Fruit fly (Drosophila melanogaster) whole organism, embryonic: Measurements from ENCODE around the gene Trm7-34.
A peak's percentile ranks its signal among the peaks of the same experiment; 100 is the strongest.

ENCODE experiments used
- B-H1 ChIP-seq: fragments of 200-800 bp; sonication (Bioruptor generic); IDR thresholded peaks from 3 replicates; pipeline ENCODE4 v1.3.6; 2022; ENCODE audit warnings: missing biosample characterization, missing genetic modification characterization
- CG10147 ChIP-seq: fragments of 200-800 bp; sonication (Bioruptor generic); optimal IDR thresholded peaks from 2 replicates; lab custom pipeline; 2019; ENCODE audit warnings: missing biosample characterization, mild to moderate bottlenecking, missing genetic modification characterization, moderate library complexity
- CG10462 ChIP-seq: fragments of 200-800 bp; sonication (Bioruptor generic); optimal IDR thresholded peaks from 2 replicates; lab custom pipeline; 2016; ENCODE audit warnings: missing biosample characterization, missing genetic modification characterization
- CG10959 ChIP-seq: fragments of 200-800 bp; sonication (Bioruptor generic); IDR thresholded peaks from 2 replicates; pipeline ENCODE4 v1.3.6; 2022; ENCODE audit warnings: missing biosample characterization, missing genetic modification characterization
- CG11247 ChIP-seq: fragments of 200-800 bp; sonication (Bioruptor generic); IDR thresholded peaks from 2 replicates; pipeline ENCODE4 v1.3.6; 2022; ENCODE audit warnings: missing biosample characterization, missing genetic modification characterization
- CG11696 ChIP-seq: fragments of 200-800 bp; sonication (Bioruptor generic); IDR thresholded peaks from 2 replicates; pipeline ENCODE4 v1.3.6; 2022; ENCODE audit warnings: missing biosample characterization, missing genetic modification characterization
- CG11723 ChIP-seq: fragments of 200-800 bp; sonication (Bioruptor generic); optimal IDR thresholded peaks from 2 replicates; lab custom pipeline; 2017; ENCODE audit warnings: missing biosample characterization, mild to moderate bottlenecking, missing genetic modification characterization
- CG12769 ChIP-seq: fragments of 200-800 bp; sonication (Bioruptor generic); optimal IDR thresholded peaks from 2 replicates; lab custom pipeline; 2019; ENCODE audit warnings: missing biosample characterization, mild to moderate bottlenecking, missing genetic modification characterization, moderate library complexity
- CG13775 ChIP-seq: fragments of 200-800 bp; sonication (Bioruptor generic); optimal IDR thresholded peaks from 3 replicates; lab custom pipeline; 2017; ENCODE audit warnings: missing biosample characterization, mild to moderate bottlenecking, missing genetic modification characterization
- CG15601 ChIP-seq: fragments of 200-800 bp; sonication (Bioruptor generic); optimal IDR thresholded peaks from 3 replicates; lab custom pipeline; 2019; ENCODE audit warnings: missing biosample characterization, mild to moderate bottlenecking, missing genetic modification characterization, moderate library complexity
- CG17612 ChIP-seq: fragments of 200-800 bp; sonication (Bioruptor generic); IDR thresholded peaks from 2 replicates; pipeline ENCODE4 v1.3.6; 2022; ENCODE audit warnings: missing biosample characterization, missing genetic modification characterization
- CG18011 ChIP-seq: fragments of 200-800 bp; sonication (Bioruptor generic); optimal IDR thresholded peaks from 2 replicates; lab custom pipeline; 2017; ENCODE audit warnings: missing biosample characterization, missing genetic modification characterization, mild to moderate bottlenecking, moderate library complexity, missing genotype
- CG2889 ChIP-seq: fragments of 200-800 bp; sonication (Bioruptor generic); IDR thresholded peaks from 3 replicates; pipeline ENCODE4 v1.3.6; 2022; ENCODE audit warnings: missing biosample characterization, missing genetic modification characterization
- CG31365 ChIP-seq: fragments of 200-800 bp; sonication (Bioruptor generic); optimal IDR thresholded peaks from 2 replicates; lab custom pipeline; 2018; ENCODE audit warnings: missing biosample characterization, mild to moderate bottlenecking, missing genetic modification characterization
- CG31388 ChIP-seq: fragments of 200-800 bp; sonication (Bioruptor generic); optimal IDR thresholded peaks from 2 replicates; lab custom pipeline; 2016; ENCODE audit warnings: missing biosample characterization, missing genetic modification characterization
- CG31441 ChIP-seq: fragments of 200-800 bp; sonication (Bioruptor generic); IDR thresholded peaks from 2 replicates; pipeline ENCODE4 v1.3.6; 2022; ENCODE audit warnings: missing biosample characterization, missing genetic modification characterization
- CG5180 ChIP-seq: fragments of 200-800 bp; sonication (Bioruptor generic); optimal IDR thresholded peaks from 3 replicates; lab custom pipeline; 2017; ENCODE audit warnings: missing biosample characterization, missing genetic modification characterization, mild to moderate bottlenecking, moderate library complexity, missing genetic modification reagents
- CG6175 ChIP-seq: fragments of 200-800 bp; sonication (Bioruptor generic); IDR thresholded peaks from 3 replicates; pipeline ENCODE4 v1.3.6; 2022; ENCODE audit warnings: missing biosample characterization, missing genetic modification characterization
- CG6654 ChIP-seq: fragments of 200-800 bp; sonication (Bioruptor generic); optimal IDR thresholded peaks from 2 replicates; lab custom pipeline; 2017; ENCODE audit warnings: missing biosample characterization, mild to moderate bottlenecking, missing genetic modification characterization
- CG7745 ChIP-seq: fragments of 200-800 bp; sonication (Bioruptor generic); optimal IDR thresholded peaks from 2 replicates; lab custom pipeline; 2018; ENCODE audit warnings: missing biosample characterization, mild to moderate bottlenecking, missing genetic modification characterization, moderate library complexity
- CG9437 ChIP-seq: fragments of 200-800 bp; sonication (Bioruptor generic); optimal IDR thresholded peaks from 2 replicates; lab custom pipeline; 2018; ENCODE audit warnings: missing biosample characterization, mild to moderate bottlenecking, missing genetic modification characterization
- CG9797 ChIP-seq: fragments of 200-800 bp; sonication (Bioruptor generic); optimal IDR thresholded peaks from 3 replicates; lab custom pipeline; 2018; ENCODE audit warnings: missing biosample characterization, mild to moderate bottlenecking, missing genetic modification characterization
- CG9876 ChIP-seq: fragments of 200-800 bp; sonication (Bioruptor generic); optimal IDR thresholded peaks from 2 replicates; lab custom pipeline; 2016; ENCODE audit warnings: missing biosample characterization, missing genetic modification characterization
- CoRest ChIP-seq: fragments of 200-800 bp; sonication (Bioruptor generic); optimal IDR thresholded peaks from 3 replicates; lab custom pipeline; 2018; ENCODE audit warnings: missing biosample characterization, mild to moderate bottlenecking, missing genetic modification characterization, moderate library complexity
- Dad ChIP-seq: fragments of 200-800 bp; sonication (Bioruptor generic); optimal IDR thresholded peaks from 3 replicates; lab custom pipeline; 2016; ENCODE audit warnings: missing biosample characterization, missing genetic modification characterization
- Doc2 ChIP-seq: fragments of 200-800 bp; sonication (Bioruptor generic); IDR thresholded peaks from 2 replicates; pipeline ENCODE4 v1.3.6; 2022; ENCODE audit warnings: missing biosample characterization, missing genetic modification characterization
- Fer1 ChIP-seq: fragments of 200-800 bp; sonication (Bioruptor generic); optimal IDR thresholded peaks from 2 replicates; lab custom pipeline; 2017; ENCODE audit warnings: missing biosample characterization, mild to moderate bottlenecking, missing genetic modification characterization
- H2.0 ChIP-seq: fragments of 200-800 bp; sonication (Bioruptor generic); IDR thresholded peaks from 2 replicates; pipeline ENCODE4 v1.3.6; 2022; ENCODE audit warnings: missing biosample characterization, missing genetic modification characterization
- HLH4C ChIP-seq: fragments of 200-800 bp; sonication (Bioruptor generic); IDR thresholded peaks from 3 replicates; pipeline ENCODE4 v1.3.6; 2022; ENCODE audit warnings: missing biosample characterization, missing genetic modification characterization; ENCODE audit not compliant: partially characterized antibody
- Hr78 ChIP-seq, 2 experiments: fragments of 200-800 bp in 1 of 2; fragments of >200 bp in 1 of 2; sonication (Bioruptor generic) in 1 of 2; optimal IDR thresholded peaks; 2 replicates each; lab custom pipeline; 2017 to 2019; ENCODE audit warnings: missing biosample characterization in 2 of 2, missing genetic modification characterization in 2 of 2, mild to moderate bottlenecking in 1 of 2, moderate library complexity in 1 of 2
- NK7.1 ChIP-seq: fragments of 200-800 bp; sonication (Bioruptor generic); optimal IDR thresholded peaks from 3 replicates; lab custom pipeline; 2016; ENCODE audit warnings: missing biosample characterization, missing genetic modification characterization
- Neu2 ChIP-seq: fragments of 200-800 bp; sonication (Bioruptor generic); optimal IDR thresholded peaks from 3 replicates; lab custom pipeline; 2016; ENCODE audit warnings: missing biosample characterization, missing genetic modification characterization, borderline replicate concordance
- Nf-YC ChIP-seq: fragments of 200-800 bp; optimal IDR thresholded peaks from 3 replicates; lab custom pipeline; 2019; ENCODE audit warnings: missing biosample characterization, mild to moderate bottlenecking, missing genetic modification characterization, moderate library complexity
- NfI ChIP-seq: fragments of 200-800 bp; sonication (Bioruptor generic); optimal IDR thresholded peaks from 3 replicates; lab custom pipeline; 2018; ENCODE audit warnings: missing biosample characterization, mild to moderate bottlenecking, missing genetic modification characterization, moderate library complexity
- Ssrp ChIP-seq: fragments of 200-800 bp; sonication (Bioruptor generic); optimal IDR thresholded peaks from 2 replicates; lab custom pipeline; 2018; ENCODE audit warnings: missing biosample characterization, mild to moderate bottlenecking, missing genetic modification characterization, moderate library complexity
- bowl ChIP-seq: fragments of 200-800 bp; sonication (Bioruptor generic); IDR thresholded peaks from 2 replicates; pipeline ENCODE4 v1.3.6; 2022; ENCODE audit warnings: missing biosample characterization, missing genetic modification characterization
- ci ChIP-seq: fragments of 200-800 bp; sonication (Bioruptor generic); IDR thresholded peaks from 3 replicates; pipeline ENCODE4 v1.3.6; 2022; ENCODE audit warnings: missing biosample characterization, missing genetic modification characterization
- corto ChIP-seq: fragments of 200-800 bp; sonication (Bioruptor generic); optimal IDR thresholded peaks from 2 replicates; lab custom pipeline; 2016; ENCODE audit warnings: missing biosample characterization, mild to moderate bottlenecking, missing genetic modification characterization, moderate library complexity
- cwo ChIP-seq: fragments of 200-800 bp; sonication (Bioruptor generic); optimal IDR thresholded peaks from 3 replicates; lab custom pipeline; 2017; ENCODE audit warnings: missing biosample characterization, missing genetic modification characterization, mild to moderate bottlenecking, moderate library complexity, missing genetic modification reagents
- danr ChIP-seq: fragments of 200-800 bp; sonication (Bioruptor generic); IDR thresholded peaks from 2 replicates; pipeline ENCODE4 v1.3.6; 2022; ENCODE audit warnings: missing biosample characterization, missing genetic modification characterization
- dati ChIP-seq: fragments of 200-800 bp; sonication (Bioruptor generic); IDR thresholded peaks from 2 replicates; pipeline ENCODE4 v1.3.6; 2022; ENCODE audit warnings: missing biosample characterization, missing genetic modification characterization
- ems ChIP-seq: fragments of 200-800 bp; sonication (Bioruptor generic); optimal IDR thresholded peaks from 3 replicates; lab custom pipeline; 2016; ENCODE audit warnings: missing biosample characterization, missing genetic modification characterization
- ewg ChIP-seq: fragments of 200-800 bp; sonication (Bioruptor generic); optimal IDR thresholded peaks from 3 replicates; lab custom pipeline; 2017; ENCODE audit warnings: mild to moderate bottlenecking, missing biosample characterization, missing genetic modification reagents, missing genetic modification characterization
- fd96Cb ChIP-seq: fragments of 200-800 bp; sonication (Bioruptor generic); optimal IDR thresholded peaks from 2 replicates; lab custom pipeline; 2018; ENCODE audit warnings: missing biosample characterization, mild to moderate bottlenecking, missing genetic modification characterization, moderate library complexity
- mirr ChIP-seq: fragments of 200-800 bp; sonication (Bioruptor generic); optimal IDR thresholded peaks from 3 replicates; lab custom pipeline; 2018; ENCODE audit warnings: missing biosample characterization, mild to moderate bottlenecking, missing genetic modification characterization
- pzg ChIP-seq: fragments of 200-800 bp; sonication (Bioruptor generic); optimal IDR thresholded peaks from 3 replicates; lab custom pipeline; 2018; ENCODE audit warnings: missing biosample characterization, mild to moderate bottlenecking, missing genetic modification characterization, moderate library complexity
- row ChIP-seq: fragments of 200-800 bp; sonication (Bioruptor generic); IDR thresholded peaks from 3 replicates; pipeline ENCODE4 v1.3.6; 2022; ENCODE audit warnings: missing biosample characterization, missing genetic modification characterization
- slou ChIP-seq: fragments of 200-800 bp; sonication (Bioruptor generic); optimal IDR thresholded peaks from 3 replicates; lab custom pipeline; 2016; ENCODE audit warnings: missing biosample characterization, missing genetic modification characterization
- sqz ChIP-seq: fragments of 200-800 bp; sonication (Bioruptor generic); optimal IDR thresholded peaks from 3 replicates; lab custom pipeline; 2018; ENCODE audit warnings: missing biosample characterization, mild to moderate bottlenecking, missing genetic modification characterization
- wor ChIP-seq: fragments of 200-800 bp; sonication (Bioruptor generic); IDR thresholded peaks from 2 replicates; pipeline ENCODE4 v1.3.6; 2022; ENCODE audit warnings: missing biosample characterization, missing genetic modification characterization
- zf30C ChIP-seq: fragments of 200-800 bp; sonication (Bioruptor generic); optimal IDR thresholded peaks from 3 replicates; lab custom pipeline; 2018; ENCODE audit warnings: missing biosample characterization, mild to moderate bottlenecking, missing genetic modification characterization

The Trm7-34 gene

dm6 chr3R:21118784-21119183 is 14.9 kb downstream of the Trm7-34 start, which contains the start of gene Bdbt (continued):
- no peak for TF ChIP-seq CG7745 (tag; lab: Kevin White, UChicago)
- peak; percentile 11; the same call in 1 of the 2 replicates for TF ChIP-seq H2.0
- no peak for TF ChIP-seq CG9437 (GFP tag; lab: Kevin White, UChicago)
- peak; percentile 35 for TF ChIP-seq ems (GFP tag; lab: Kevin White, UChicago)
- no peak for TF ChIP-seq CG5180 (GFP tag; lab: Kevin White, UChicago)
- TF ChIP-seq CG6175 (GFP tag; lab: Robert Waterston, UW) = no peak
- no peak for TF ChIP-seq Doc2
- peak; percentile 10 for TF ChIP-seq cwo (GFP tag; lab: Kevin White, UChicago)
- TF ChIP-seq CoRest (tag; lab: Kevin White, UChicago) = no peak
- peak; percentile 21 for TF ChIP-seq fd96Cb
- TF ChIP-seq CG12769 = no peak
- no peak for TF ChIP-seq CG10147
- no peak for TF ChIP-seq sqz (GFP tag; lab: Kevin White, UChicago)
- 0 out of 3 replicates have a peak, but pooled peaks have one; percentile 20 for TF ChIP-seq B-H1 (GFP tag; lab: Robert Waterston, UW)
- peak; percentile 83 for TF ChIP-seq pzg
- TF ChIP-seq CG18011 (GFP tag; lab: Kevin White, UChicago) = no peak
- no peak for TF ChIP-seq CG31441 (GFP tag; lab: Robert Waterston, UW)
- no peak for TF ChIP-seq Fer1 (GFP tag; lab: Kevin White, UChicago)
- TF ChIP-seq Dad (GFP tag; lab: Kevin White, UChicago) = peak; percentile 14
- no peak for TF ChIP-seq bowl
- TF ChIP-seq CG31365 (tag; lab: Kevin White, UChicago) = no peak
- no peak for TF ChIP-seq Neu2 (GFP tag; lab: Kevin White, UChicago)
- TF ChIP-seq mirr = no peak
- TF ChIP-seq CG10959 (GFP tag; lab: Robert Waterston, UW) = no peak
- no peak for TF ChIP-seq wor (GFP tag; lab: Robert Waterston, UW)
- TF ChIP-seq dati (GFP tag; lab: Robert Waterston, UW) = no peak
- no peak for TF ChIP-seq danr (GFP tag; lab: Robert Waterston, UW)
- TF ChIP-seq Nf-YC (tag; lab: Kevin White, UChicago) = no peak
- TF ChIP-seq HLH4C (GFP tag; lab: Robert Waterston, UW) = peak; percentile 98
- TF ChIP-seq CG11247 (GFP tag; lab: Robert Waterston, UW) = no peak
- no peak for TF ChIP-seq slou (GFP tag; lab: Kevin White, UChicago)
- TF ChIP-seq CG11723 = no peak
- TF ChIP-seq CG6654 = no peak
- no peak for TF ChIP-seq CG31388 (GFP tag; lab: Kevin White, UChicago)
- peak; percentile 32 for TF ChIP-seq Ssrp (tag; lab: Kevin White, UChicago)
- TF ChIP-seq CG13775 = no peak
- no peak for TF ChIP-seq zf30C (GFP tag; lab: Kevin White, UChicago)
- no peak for TF ChIP-seq CG2889
- TF ChIP-seq ci (GFP tag; lab: Robert Waterston, UW) = no peak
- no peak for TF ChIP-seq NK7.1 (GFP tag; lab: Kevin White, UChicago)
- no peak for TF ChIP-seq CG9876
- no peak for TF ChIP-seq corto
- TF ChIP-seq ewg (GFP tag; lab: Kevin White, UChicago) = no peak
- TF ChIP-seq row = peak; percentile 77
- peak; percentile 34 for TF ChIP-seq CG9797
- TF ChIP-seq CG10462 (GFP tag; lab: Kevin White, UChicago) = no peak
- TF ChIP-seq NfI (GFP tag; lab: Kevin White, UChicago) = peak; percentile 10
- TF ChIP-seq Hr78 (GFP tag; optimal IDR thresholded peaks at IDR 0.05; lab: Kevin White, UChicago) = no peak
- no peak for TF ChIP-seq CG17612
- no peak for TF ChIP-seq CG11696 (GFP tag; lab: Robert Waterston, UW)
- TF ChIP-seq CG15601 = no peak
